Fruit fly (Drosophila melanogaster): ENCODE measurements around the gene CG11178.

- TF ChIP-seq CG8478 (optimal IDR thresholded peaks at IDR 0.05) (no peak), CTCF (optimal IDR thresholded peaks at IDR 0.05) (no peak)
Observed at dm6 chrX:13640692-13641011, 35.2 kb downstream of the CG11178 start.

Data from S2 (cell line).